Worm (Caenorhabditis elegans) whole organism, L3 larva: Measurements from ENCODE around the gene hum-4.
A peak's percentile ranks its signal among the peaks of the same experiment; 100 is the strongest.

ENCODE experiments used
- R02D3.7 ChIP-seq: fragments of 150-350 bp; optimal IDR thresholded peaks from 2 replicates; lab custom pipeline; 2014; ENCODE audit warnings: missing biosample characterization, missing genetic modification characterization
- ZK546.5 ChIP-seq: sonication (generic microtip); optimal IDR thresholded peaks from 2 replicates; lab custom pipeline; 2017; ENCODE audit warnings: missing biosample characterization, missing genetic modification characterization
- aly-2 ChIP-seq: fragments of 150-350 bp; optimal IDR thresholded peaks from 2 replicates; lab custom pipeline; 2014; ENCODE audit warnings: missing biosample characterization, missing genetic modification characterization
- ama-1 ChIP-seq: fragments of 150-350 bp; optimal IDR thresholded peaks from 2 replicates; lab custom pipeline; 2018
- ceh-16 ChIP-seq: sonication (generic microtip); optimal IDR thresholded peaks from 2 replicates; lab custom pipeline; 2017; ENCODE audit warnings: missing biosample characterization, missing genetic modification characterization
- ceh-28 ChIP-seq: fragments of 150-350 bp; optimal IDR thresholded peaks from 2 replicates; lab custom pipeline; 2014; ENCODE audit warnings: missing biosample characterization, missing genetic modification reagents, missing genetic modification characterization
- ceh-82 ChIP-seq: fragments of 150-350 bp; optimal IDR thresholded peaks from 2 replicates; lab custom pipeline; 2014; ENCODE audit warnings: missing biosample characterization, missing genetic modification characterization
- daf-12 ChIP-seq: fragments of 150-350 bp; optimal IDR thresholded peaks from 2 replicates; lab custom pipeline; 2014; ENCODE audit warnings: missing biosample characterization, missing genetic modification reagents, missing genetic modification characterization
- egl-27 ChIP-seq: sonication (generic microtip); optimal IDR thresholded peaks from 4 replicates; lab custom pipeline; 2017; ENCODE audit warnings: missing biosample characterization, missing genetic modification reagents, missing genetic modification characterization
- elt-1 ChIP-seq: fragments of 150-350 bp; optimal IDR thresholded peaks from 2 replicates; lab custom pipeline; 2014; ENCODE audit warnings: missing biosample characterization, missing genetic modification characterization
- elt-2 ChIP-seq: sonication (generic microtip); optimal IDR thresholded peaks from 2 replicates; lab custom pipeline; 2016; ENCODE audit warnings: missing genetic modification reagents, mild to moderate bottlenecking, missing genetic modification characterization, missing compliant biosample characterization
- elt-3 ChIP-seq, 3 experiments: fragments of 150-350 bp in 1 of 3; sonication (generic microtip) in 2 of 3; optimal IDR thresholded peaks; 2 replicates in 2 of 3; 4 replicates in 1 of 3; lab custom pipeline; 2014 to 2017; ENCODE audit warnings: missing biosample characterization in 3 of 3, missing genetic modification characterization in 3 of 3
- eor-1 ChIP-seq, 2 experiments: fragments of 150-350 bp; optimal IDR thresholded peaks; 2 replicates each; lab custom pipeline; 2014 to 2018; ENCODE audit warnings: missing biosample characterization in 2 of 2, missing genetic modification characterization in 2 of 2
- fkh-10 ChIP-seq: sonication (generic microtip); optimal IDR thresholded peaks from 2 replicates; lab custom pipeline; 2017; ENCODE audit warnings: missing biosample characterization, missing genetic modification reagents, missing genetic modification characterization
- hmg-11 ChIP-seq: sonication (generic microtip); optimal IDR thresholded peaks from 2 replicates; lab custom pipeline; 2016; ENCODE audit warnings: missing genetic modification characterization, missing compliant biosample characterization
- jun-1 ChIP-seq: fragments of 150-350 bp; optimal IDR thresholded peaks from 2 replicates; lab custom pipeline; 2014; ENCODE audit warnings: missing biosample characterization, missing genetic modification reagents, missing genetic modification characterization
- lin-15B ChIP-seq: fragments of 150-350 bp; optimal IDR thresholded peaks from 2 replicates; lab custom pipeline; 2014; ENCODE audit warnings: missing biosample characterization, missing genetic modification characterization
- lin-39 ChIP-seq: fragments of 150-350 bp; optimal IDR thresholded peaks from 2 replicates; lab custom pipeline; 2018; ENCODE audit warnings: missing biosample characterization, missing genetic modification reagents, missing genetic modification characterization
- lsy-12 ChIP-seq: sonication (generic microtip); optimal IDR thresholded peaks from 2 replicates; lab custom pipeline; 2016; ENCODE audit warnings: mild to moderate bottlenecking, missing genetic modification characterization, missing compliant biosample characterization
- mdl-1 ChIP-seq: fragments of 150-350 bp; optimal IDR thresholded peaks from 2 replicates; lab custom pipeline; 2014; ENCODE audit warnings: missing biosample characterization, missing genetic modification characterization
- mml-1 ChIP-seq: fragments of 150-350 bp; sonication (generic microtip); optimal IDR thresholded peaks from 3 replicates; lab custom pipeline; 2014; ENCODE audit warnings: missing biosample characterization, missing genetic modification characterization
- nfya-1 ChIP-seq: sonication (generic microtip); optimal IDR thresholded peaks from 2 replicates; lab custom pipeline; 2017; ENCODE audit warnings: missing genetic modification characterization, mild to moderate bottlenecking, missing compliant biosample characterization, antibody characterized with exemption, moderate library complexity; ENCODE audit not compliant: insufficient read depth
- nhr-11 ChIP-seq: fragments of 150-350 bp; optimal IDR thresholded peaks from 2 replicates; lab custom pipeline; 2014; ENCODE audit warnings: missing biosample characterization, missing genetic modification characterization
- nhr-12 ChIP-seq: fragments of 150-350 bp; optimal IDR thresholded peaks from 2 replicates; lab custom pipeline; 2014; ENCODE audit warnings: missing biosample characterization, missing genetic modification characterization
- nhr-23 ChIP-seq: fragments of 150-350 bp; optimal IDR thresholded peaks from 2 replicates; lab custom pipeline; 2014; ENCODE audit warnings: missing biosample characterization, missing genetic modification reagents, missing genetic modification characterization
- nhr-28 ChIP-seq: fragments of 150-350 bp; optimal IDR thresholded peaks from 2 replicates; lab custom pipeline; 2014; ENCODE audit warnings: missing biosample characterization, missing genetic modification characterization
- nhr-43 ChIP-seq: sonication (generic microtip); optimal IDR thresholded peaks from 2 replicates; lab custom pipeline; 2016; ENCODE audit warnings: mild to moderate bottlenecking, missing genetic modification characterization, missing compliant biosample characterization; ENCODE audit not compliant: poor library complexity, severe bottlenecking
- nhr-67 ChIP-seq: fragments of 150-350 bp; optimal IDR thresholded peaks from 2 replicates; lab custom pipeline; 2014; ENCODE audit warnings: missing biosample characterization, missing genetic modification characterization
- nhr-76 ChIP-seq: fragments of 150-350 bp; sonication (generic microtip); optimal IDR thresholded peaks from 5 replicates; lab custom pipeline; 2014; ENCODE audit warnings: missing biosample characterization, missing genetic modification characterization
- nhr-77 ChIP-seq: fragments of 150-350 bp; optimal IDR thresholded peaks from 2 replicates; lab custom pipeline; 2014; ENCODE audit warnings: missing biosample characterization, missing genetic modification characterization
- pha-4 ChIP-seq: fragments of 150-350 bp; optimal IDR thresholded peaks from 2 replicates; lab custom pipeline; 2014; ENCODE audit warnings: missing biosample characterization, missing genetic modification reagents, missing genetic modification characterization
- pqm-1 ChIP-seq: fragments of 150-350 bp; optimal IDR thresholded peaks from 2 replicates; lab custom pipeline; 2017; ENCODE audit warnings: missing biosample characterization, missing genetic modification characterization, inconsistent platforms
- skn-1 ChIP-seq: fragments of 150-350 bp; optimal IDR thresholded peaks from 2 replicates; lab custom pipeline; 2014; ENCODE audit warnings: missing biosample characterization, missing genetic modification characterization
- snpc-4 ChIP-seq: fragments of 150-350 bp; optimal IDR thresholded peaks from 2 replicates; lab custom pipeline; 2014; ENCODE audit warnings: missing biosample characterization, missing genetic modification characterization
- unc-62 ChIP-seq: fragments of 150-350 bp; sonication (generic microtip); optimal IDR thresholded peaks from 4 replicates; lab custom pipeline; 2014; ENCODE audit warnings: missing biosample characterization, missing genetic modification reagents, missing genetic modification characterization
- ztf-11 ChIP-seq: fragments of 150-350 bp; optimal IDR thresholded peaks from 2 replicates; lab custom pipeline; 2014; ENCODE audit warnings: missing biosample characterization, missing genetic modification characterization
- ztf-4 ChIP-seq: fragments of 150-350 bp; optimal IDR thresholded peaks from 2 replicates; lab custom pipeline; 2014; ENCODE audit warnings: missing biosample characterization, missing genetic modification characterization

Gene hum-4

DNA sequence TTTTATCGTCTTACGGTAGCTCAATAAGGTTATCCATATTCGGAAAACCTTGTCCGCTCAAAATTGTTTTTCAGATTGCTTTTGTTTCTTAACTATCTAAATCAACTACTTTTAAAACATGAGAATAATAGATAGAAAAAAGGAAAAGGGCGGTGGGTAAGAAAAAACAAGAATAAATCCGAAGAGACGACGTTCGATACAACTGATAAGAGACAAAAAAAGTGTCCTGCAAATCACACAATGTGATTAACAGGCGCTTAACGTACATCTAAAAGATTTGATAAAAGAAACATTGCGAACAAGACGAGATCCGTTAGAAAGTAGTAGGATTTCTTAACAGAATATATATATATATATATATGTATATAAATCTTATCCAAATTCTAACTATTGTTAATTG lies at the start of gene hum-4:
TSS of gene hum-4 (minus strand) at position 101 of the 400 bp plus-strand sequence.
- TF ChIP-seq ceh-16 (tag; lab: Kevin White, UChicago) (no peak), ceh-82 (no peak), nhr-28 (tag; lab: Kevin White, UChicago) (no peak), nhr-67 (no peak), ama-1 (lab: Kevin White, UChicago) (no peak), elt-3 (tag; optimal IDR thresholded peaks at IDR 0.05; lab: Kevin White, UChicago) (peak in 1 of 3 experiments; percentile 36)

DNA sequence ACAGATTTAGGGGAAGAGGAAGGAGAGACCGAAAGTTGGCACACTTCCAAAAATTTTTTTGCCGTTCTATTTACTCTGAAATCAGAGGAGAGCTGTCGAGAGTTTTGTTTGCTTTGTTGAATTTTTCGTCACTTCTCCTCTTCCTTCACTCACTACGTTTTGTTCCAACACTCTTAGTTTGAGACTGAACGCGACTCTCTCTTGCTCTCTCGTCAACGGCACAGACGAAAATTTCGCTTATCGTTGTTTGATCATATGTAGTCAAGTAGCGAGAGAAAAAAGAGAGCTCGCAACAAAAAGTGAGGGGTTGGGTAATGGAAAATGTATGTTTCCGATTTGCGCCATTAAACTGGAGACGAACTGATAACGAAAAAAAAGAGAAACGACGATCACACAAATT lies 49.2 kb upstream of the hum-4 start:
- TF ChIP-seq ZK546.5 (no peak), skn-1 (tag; lab: Kevin White, UChicago) (no peak), pqm-1 (tag; lab: Kevin White, UChicago) (peak; percentile 81), jun-1 (tag; lab: Kevin White, UChicago) (peak; percentile 63), hmg-11 (no peak), ceh-28 (tag; lab: Kevin White, UChicago) (no peak), nhr-28 (tag; lab: Kevin White, UChicago) (no peak), aly-2 (tag; lab: Kevin White, UChicago) (no peak), pha-4 (tag; lab: Kevin White, UChicago) (peak; percentile 97), ztf-4 (no peak), ama-1 (lab: Kevin White, UChicago) (peak; percentile 7), elt-3 (tag; optimal IDR thresholded peaks at IDR 0.05; lab: Kevin White, UChicago) (peak in 1 of 3 experiments; percentile 17), elt-2 (tag; lab: Kevin White, UChicago) (peak; percentile 93)

DNA sequence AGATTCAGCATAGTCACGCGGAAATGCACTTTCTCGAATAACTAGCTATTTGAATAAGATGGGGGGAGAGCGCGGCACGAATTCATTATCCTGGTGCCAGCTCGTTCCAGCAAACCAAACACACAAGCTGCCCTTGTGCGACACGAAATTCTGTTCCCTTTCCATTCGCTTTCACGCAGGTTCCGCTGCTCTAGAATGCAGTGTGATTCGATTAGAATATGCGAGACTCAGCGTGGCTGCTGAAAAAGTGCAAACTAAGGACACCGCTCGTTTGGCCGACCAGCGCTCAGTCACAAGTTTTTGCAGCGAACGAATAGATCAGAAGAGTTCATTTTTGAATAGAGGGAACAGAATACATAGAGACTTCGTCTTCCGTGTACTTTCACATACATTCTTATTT lies 48.7 kb upstream of the hum-4 start:
- TF ChIP-seq nhr-67 (no peak), pqm-1 (tag; lab: Kevin White, UChicago) (peak; percentile 32), daf-12 (peak; percentile 58), ama-1 (lab: Kevin White, UChicago) (peak; percentile 10), elt-3 (tag; optimal IDR thresholded peaks at IDR 0.05; lab: Kevin White, UChicago) (no peak), hmg-11 (peak; percentile 12), nhr-12 (no peak), eor-1 (tag; optimal IDR thresholded peaks at IDR 0.05; lab: Kevin White, UChicago) (no peak), ztf-11 (tag; lab: Kevin White, UChicago) (no peak), nfya-1 (tag; lab: Kevin White, UChicago) (peak; percentile 46), fkh-10 (GFP tag; lab: Kevin White, UChicago) (no peak), lin-39 (peak; percentile 50)

DNA sequence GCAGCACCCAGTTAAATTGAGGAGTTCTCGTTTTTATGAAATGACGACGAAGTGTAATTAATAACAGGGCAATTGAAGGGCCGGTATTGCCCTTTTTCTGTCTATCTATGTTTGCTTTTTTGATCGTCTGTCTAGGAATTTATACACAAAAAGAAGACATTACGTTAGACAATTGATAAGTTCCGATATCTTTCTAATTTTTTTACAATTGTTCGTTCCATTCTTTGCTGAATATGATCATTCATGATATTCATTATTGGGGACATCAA lies 48.4 kb upstream of the hum-4 start:
- peak; percentile 29 for TF ChIP-seq pha-4 (tag; lab: Kevin White, UChicago)
- peak; percentile 18 for TF ChIP-seq elt-2 (tag; lab: Kevin White, UChicago)
- TF ChIP-seq nhr-11 (tag; lab: Kevin White, UChicago), result no peak
- no peak for TF ChIP-seq eor-1 (tag; optimal IDR thresholded peaks at IDR 0.05; lab: Kevin White, UChicago)

DNA sequence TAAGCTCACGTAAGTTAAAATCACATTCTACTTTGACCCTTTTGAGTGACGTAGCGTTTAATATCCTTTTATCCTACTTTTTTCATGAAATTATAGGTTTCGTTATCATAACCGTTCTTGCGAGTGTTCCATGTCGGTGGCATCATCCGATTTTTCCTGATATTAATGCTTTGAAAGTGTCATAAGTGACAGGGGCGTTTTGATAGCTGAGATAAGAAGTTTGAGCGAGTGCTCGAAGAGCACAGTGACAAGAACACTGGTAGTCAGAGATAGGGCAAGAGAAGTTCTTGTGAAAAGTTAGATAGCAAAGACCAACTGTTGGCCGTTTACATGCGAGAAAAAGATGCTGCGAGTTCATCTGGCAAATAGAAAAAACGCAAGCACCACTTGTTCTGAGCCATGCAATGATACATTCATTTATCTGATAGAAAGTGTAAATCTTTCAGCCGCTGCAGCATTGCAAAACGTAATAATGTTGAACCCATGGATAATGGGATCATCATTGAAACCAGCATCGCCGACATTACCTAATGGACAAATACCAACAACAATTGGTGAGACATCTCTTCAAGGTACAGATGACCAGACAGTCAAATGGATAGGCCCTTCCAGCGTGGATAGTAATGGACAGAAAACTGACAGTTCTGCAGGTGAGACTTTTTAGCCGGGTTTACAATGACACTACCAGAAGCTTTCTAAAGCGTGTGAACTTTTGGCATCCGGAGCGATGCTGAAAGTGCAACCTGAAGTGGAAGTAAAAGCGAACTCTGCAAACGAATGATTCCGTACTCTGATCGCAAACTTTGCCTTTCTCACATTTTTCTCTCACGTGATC lies 47.8 kb upstream of the hum-4 start:
- TF ChIP-seq lin-39 (no peak), ztf-11 (tag; lab: Kevin White, UChicago) (no peak), ama-1 (lab: Kevin White, UChicago) (peak; percentile 24), lin-15B (no peak), egl-27 (tag; lab: Kevin White, UChicago) (no peak), nfya-1 (tag; lab: Kevin White, UChicago) (no peak), mdl-1 (tag; lab: Kevin White, UChicago) (no peak), eor-1 (tag; optimal IDR thresholded peaks at IDR 0.05; lab: Kevin White, UChicago) (no peak), elt-3 (tag; optimal IDR thresholded peaks at IDR 0.05; lab: Kevin White, UChicago) (peak in 1 of 3 experiments; percentile 1), ceh-16 (tag; lab: Kevin White, UChicago) (no peak), lsy-12 (no peak), daf-12 (no peak), ztf-4 (no peak), hmg-11 (no peak), nhr-43 (tag; lab: Kevin White, UChicago) (peak; percentile 9), R02D3.7 (peak; percentile 3), ceh-82 (no peak), jun-1 (tag; lab: Kevin White, UChicago) (peak; percentile 41), nhr-12 (no peak), elt-2 (tag; lab: Kevin White, UChicago) (peak; percentile 97), elt-1 (tag; lab: Kevin White, UChicago) (no peak), pqm-1 (tag; lab: Kevin White, UChicago) (peak; percentile 76), mml-1 (tag; lab: Kevin White, UChicago) (no peak), nhr-77 (tag; lab: Kevin White, UChicago) (no peak), unc-62 (no peak), aly-2 (tag; lab: Kevin White, UChicago) (no peak), fkh-10 (GFP tag; lab: Kevin White, UChicago) (no peak), nhr-67 (no peak), pha-4 (tag; lab: Kevin White, UChicago) (peak; percentile 2), nhr-76 (tag; lab: Kevin White, UChicago) (no peak), snpc-4 (tag; lab: Kevin White, UChicago) (no peak), nhr-23 (tag; lab: Kevin White, UChicago) (no peak)
